Fruit fly (Drosophila melanogaster): ENCODE data around the gene Nrd1.

Nrd1 gene

DNA sequence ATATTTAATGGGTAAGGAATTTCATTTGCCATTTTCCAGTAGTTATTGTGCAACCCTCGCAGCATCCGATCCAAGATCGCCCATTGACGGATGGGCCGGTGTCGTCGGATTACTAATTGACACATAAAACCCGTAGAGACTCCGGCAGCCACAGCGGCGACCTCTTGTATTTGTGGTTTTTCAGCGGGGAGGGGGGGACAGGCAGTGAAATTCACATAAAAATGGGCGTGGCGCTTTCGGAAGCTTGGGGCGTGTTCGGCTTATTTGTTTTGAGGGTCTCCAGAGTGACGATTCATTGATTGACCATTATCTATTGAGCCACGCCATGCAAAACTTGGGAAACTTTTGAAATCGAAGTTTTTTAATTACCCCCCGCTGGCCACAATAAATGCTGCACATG, 19.4 kb downstream of the Nrd1 start:
- TF ChIP-seq CG32264 (GFP tag; optimal IDR thresholded peaks at IDR 0.05) (no peak), HLH106 (tag; optimal IDR thresholded peaks at IDR 0.05) (no peak), Hnf4 (GFP tag; optimal IDR thresholded peaks at IDR 0.05) (no peak), CG9705 (GFP tag; optimal IDR thresholded peaks at IDR 0.05) (no peak)

DNA sequence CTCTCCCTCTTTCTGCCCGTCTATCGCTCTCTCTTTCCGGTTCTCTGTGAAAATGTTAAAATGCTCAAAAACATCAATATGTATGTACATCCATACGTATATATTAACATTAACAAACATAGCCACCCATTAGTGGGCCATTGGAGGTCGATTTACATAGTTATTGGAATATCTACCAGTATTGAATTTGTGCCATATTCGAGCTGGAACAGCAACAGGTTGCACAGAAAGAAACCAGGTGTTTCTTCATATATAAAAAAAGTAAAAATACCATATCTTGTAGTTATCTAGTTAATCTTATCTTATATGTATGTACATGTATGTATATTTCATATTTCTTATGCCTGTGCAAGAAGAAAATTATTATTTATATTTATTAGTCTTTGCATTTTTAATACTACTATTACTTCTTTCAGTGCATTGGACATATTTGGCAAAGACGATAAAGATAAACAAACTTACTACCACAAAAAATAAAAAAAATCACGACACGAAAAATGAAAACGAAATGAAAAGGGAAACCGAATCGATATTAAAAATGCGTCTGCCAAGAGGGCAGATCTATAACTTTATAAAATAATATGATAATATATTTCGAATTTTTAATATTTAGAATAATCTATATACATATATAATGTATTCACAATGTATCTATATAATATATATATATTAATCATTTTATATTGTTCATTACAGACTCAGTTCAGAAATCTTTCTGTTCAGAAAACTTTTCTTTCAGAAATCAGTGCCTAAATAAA, 20.0 kb downstream of the Nrd1 start:
- no peak for TF ChIP-seq woc (GFP tag; optimal IDR thresholded peaks at IDR 0.05)
- TF ChIP-seq Dif (GFP tag; optimal IDR thresholded peaks at IDR 0.05; ENCODE audit: partially characterized antibody) = no peak
- no peak for TF ChIP-seq Sp1 (GFP tag; optimal IDR thresholded peaks at IDR 0.05)
- no peak for TF ChIP-seq HLH106 (tag; optimal IDR thresholded peaks at IDR 0.05)
- no peak for TF ChIP-seq dl (GFP tag; optimal IDR thresholded peaks at IDR 0.05; ENCODE audit: insufficient read depth in 1 of 2, partially characterized antibody in 2 of 2)
- TF ChIP-seq Mio (GFP tag; optimal IDR thresholded peaks at IDR 0.05) = no peak
- TF ChIP-seq jim (GFP tag; optimal IDR thresholded peaks at IDR 0.05) = no peak
- TF ChIP-seq foxo (GFP tag; optimal IDR thresholded peaks at IDR 0.05) = no peak
- no peak for TF ChIP-seq N (GFP tag; optimal IDR thresholded peaks at IDR 0.05)
- no peak for TF ChIP-seq Myc (optimal IDR thresholded peaks at IDR 0.05)
- TF ChIP-seq pan (optimal IDR thresholded peaks at IDR 0.05) = no peak
- no peak for TF ChIP-seq OdsH (GFP tag; optimal IDR thresholded peaks at IDR 0.05)
- TF ChIP-seq Abd-B (GFP tag; optimal IDR thresholded peaks at IDR 0.05) = no peak
- no peak for TF ChIP-seq dmrt93B (GFP tag; optimal IDR thresholded peaks at IDR 0.05)
- TF ChIP-seq Hr83 (GFP tag; optimal IDR thresholded peaks at IDR 0.05; ENCODE audit: poor library complexity, severe bottlenecking) = no peak
- no peak for TF ChIP-seq Vsx2 (GFP tag; optimal IDR thresholded peaks at IDR 0.05; ENCODE audit: partially characterized antibody)
- TF ChIP-seq sage (GFP tag; optimal IDR thresholded peaks at IDR 0.05) = no peak
- no peak for TF ChIP-seq Jra (GFP tag; optimal IDR thresholded peaks at IDR 0.05)

DNA sequence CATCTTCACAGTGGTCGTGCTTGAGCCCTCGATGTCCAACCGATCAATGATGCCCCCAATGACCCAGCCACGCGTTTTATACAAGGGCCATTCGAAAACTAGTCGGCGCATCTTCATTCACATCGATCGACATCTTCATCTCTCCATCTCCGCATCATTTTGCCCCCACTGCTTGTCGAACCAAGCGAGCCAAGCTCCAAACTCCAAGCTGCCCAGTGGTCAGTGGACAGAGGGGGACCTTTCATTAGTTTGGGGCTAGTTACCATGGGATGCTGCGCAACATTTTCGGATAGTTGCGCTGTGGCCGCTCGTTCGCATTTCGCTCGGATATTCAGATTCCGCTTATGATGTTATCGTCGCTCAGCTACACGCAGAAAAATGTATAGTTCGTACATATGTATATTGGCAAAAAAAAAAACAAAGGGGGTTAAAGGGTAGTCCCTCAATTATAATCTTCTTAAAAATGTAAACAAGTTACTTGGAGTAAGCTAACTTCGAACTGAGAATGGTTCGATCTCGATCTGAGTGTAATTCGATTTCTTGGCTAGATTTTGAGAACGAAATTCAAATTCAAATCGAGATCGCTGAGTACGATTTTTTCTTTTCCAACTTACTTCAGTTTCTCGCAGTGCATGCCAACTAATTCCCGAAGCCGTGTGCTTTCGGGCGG, 22.5 kb downstream of the Nrd1 start, which contains the start of gene CG15740:
CG15740 (minus strand) TSS at position 51 of the 670 bp plus-strand sequence.
- TF ChIP-seq Mio (GFP tag; optimal IDR thresholded peaks at IDR 0.05) (no peak), GATAd (GFP tag; optimal IDR thresholded peaks at IDR 0.05) (no peak), Dfd (GFP tag; optimal IDR thresholded peaks at IDR 0.05) (no peak), psq (GFP tag; optimal IDR thresholded peaks at IDR 0.05) (no peak), rgr (GFP tag; optimal IDR thresholded peaks at IDR 0.05) (no peak), woc (GFP tag; optimal IDR thresholded peaks at IDR 0.05) (no peak), Myc (optimal IDR thresholded peaks at IDR 0.05) (no peak), CrebA (GFP tag; optimal IDR thresholded peaks at IDR 0.05; ENCODE audit: borderline replicate concordance) (no peak), br (GFP tag; optimal IDR thresholded peaks at IDR 0.05) (no peak), Abd-B (GFP tag; optimal IDR thresholded peaks at IDR 0.05) (no peak), usp (GFP tag; optimal IDR thresholded peaks at IDR 0.05) (no peak), Hr83 (GFP tag; optimal IDR thresholded peaks at IDR 0.05; ENCODE audit: poor library complexity, severe bottlenecking) (no peak)

DNA sequence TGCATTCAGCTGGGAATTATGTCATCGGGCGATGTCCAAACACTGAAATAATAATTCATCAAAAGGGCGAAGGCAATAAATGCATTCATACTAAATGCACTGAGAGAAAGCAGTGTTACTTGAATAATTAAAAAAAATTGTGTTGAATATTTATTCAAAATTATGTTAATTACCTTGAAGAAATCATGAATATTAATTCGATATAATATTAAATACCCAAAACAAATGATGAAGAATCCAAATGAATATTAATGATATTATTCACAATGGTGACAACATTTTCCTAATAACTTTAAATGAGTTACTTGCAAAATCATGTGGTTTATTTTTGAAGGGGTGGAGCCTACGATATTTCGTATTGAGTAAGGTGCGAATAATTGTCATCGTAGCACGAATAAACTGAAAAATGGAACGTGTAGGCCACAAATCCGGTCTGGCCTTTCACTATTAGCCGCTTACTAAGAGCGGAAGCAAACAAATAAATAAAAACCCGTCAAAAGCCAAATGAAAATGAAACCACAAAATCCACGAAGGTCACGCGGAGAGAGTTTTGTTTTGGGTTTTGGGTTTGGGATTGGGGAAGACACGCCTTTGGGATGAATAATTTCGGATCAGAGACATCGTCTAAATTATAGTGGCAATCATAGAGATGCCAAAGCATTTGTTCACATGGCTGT, 26.9 kb downstream of the Nrd1 start:
- TF ChIP-seq rgr (GFP tag; optimal IDR thresholded peaks at IDR 0.05) = no peak
- no peak for TF ChIP-seq Dif (GFP tag; optimal IDR thresholded peaks at IDR 0.05; ENCODE audit: partially characterized antibody)
- no peak for TF ChIP-seq sage (GFP tag; optimal IDR thresholded peaks at IDR 0.05)
- TF ChIP-seq CrebA (GFP tag; optimal IDR thresholded peaks at IDR 0.05; ENCODE audit: borderline replicate concordance) = no peak
- TF ChIP-seq Hr83 (GFP tag; optimal IDR thresholded peaks at IDR 0.05; ENCODE audit: poor library complexity, severe bottlenecking) = no peak
- TF ChIP-seq N (GFP tag; optimal IDR thresholded peaks at IDR 0.05) = no peak
- no peak for TF ChIP-seq Myc (optimal IDR thresholded peaks at IDR 0.05)
- TF ChIP-seq dsf (GFP tag; optimal IDR thresholded peaks at IDR 0.05; ENCODE audit: borderline replicate concordance) = no peak
- no peak for TF ChIP-seq HLH106 (tag; optimal IDR thresholded peaks at IDR 0.05)
- TF ChIP-seq woc (GFP tag; optimal IDR thresholded peaks at IDR 0.05) = no peak
- TF ChIP-seq Vsx2 (GFP tag; optimal IDR thresholded peaks at IDR 0.05; ENCODE audit: partially characterized antibody) = no peak

Data from whole organism, wandering third instar larva.